Fruit fly (Drosophila melanogaster) whole organism, embryonic: ENCODE results near the gene Polr2I.

ENCODE experiments used
- Adf1 ChIP-seq: fragments of 200-800 bp; sonication (Bioruptor generic); IDR thresholded peaks from 2 replicates; pipeline ENCODE4 v1.3.6; 2022; ENCODE audit warnings: missing biosample characterization, missing genetic modification characterization
- Atf3 ChIP-seq: fragments of 200-800 bp; sonication (Bioruptor generic); optimal IDR thresholded peaks from 3 replicates; lab custom pipeline; 2016; ENCODE audit warnings: missing biosample characterization, missing genetic modification characterization
- Bdp1 ChIP-seq: fragments of 200-800 bp; sonication (Bioruptor generic); optimal IDR thresholded peaks from 3 replicates; lab custom pipeline; 2016; ENCODE audit warnings: missing biosample characterization, missing genetic modification characterization
- CG10654 ChIP-seq: fragments of 200-800 bp; sonication (Bioruptor generic); optimal IDR thresholded peaks from 2 replicates; lab custom pipeline; 2016; ENCODE audit warnings: missing biosample characterization, missing genetic modification characterization
- CG11093 ChIP-seq: fragments of 200-800 bp; sonication (Bioruptor generic); IDR thresholded peaks from 3 replicates; pipeline ENCODE4 v1.3.6; 2022; ENCODE audit warnings: missing biosample characterization, missing genetic modification characterization
- CG11560 ChIP-seq: fragments of 200-800 bp; sonication (Bioruptor generic); IDR thresholded peaks from 3 replicates; pipeline ENCODE4 v1.3.6; 2022; ENCODE audit warnings: missing biosample characterization, missing genetic modification characterization
- CG11696 ChIP-seq: fragments of 200-800 bp; sonication (Bioruptor generic); IDR thresholded peaks from 2 replicates; pipeline ENCODE4 v1.3.6; 2022; ENCODE audit warnings: missing biosample characterization, missing genetic modification characterization
- CG12219 ChIP-seq: fragments of 200-800 bp; sonication (Bioruptor generic); optimal IDR thresholded peaks from 3 replicates; lab custom pipeline; 2018; ENCODE audit warnings: missing biosample characterization, mild to moderate bottlenecking, missing genetic modification characterization
- CG12391 ChIP-seq: fragments of 200-800 bp; sonication (Bioruptor generic); optimal IDR thresholded peaks from 3 replicates; lab custom pipeline; 2018; ENCODE audit warnings: missing biosample characterization, mild to moderate bottlenecking, missing genetic modification characterization, moderate library complexity
- CG12744 ChIP-seq: fragments of 200-800 bp; sonication (Bioruptor generic); optimal IDR thresholded peaks from 2 replicates; lab custom pipeline; 2016; ENCODE audit warnings: missing biosample characterization, missing genetic modification characterization
- CG12942 ChIP-seq: fragments of 200-800 bp; sonication (Bioruptor generic); optimal IDR thresholded peaks from 3 replicates; lab custom pipeline; 2016; ENCODE audit warnings: missing biosample characterization, missing genetic modification characterization
- CG13296 ChIP-seq: fragments of 200-800 bp; sonication (Bioruptor generic); optimal IDR thresholded peaks from 3 replicates; lab custom pipeline; 2018; ENCODE audit warnings: missing biosample characterization, mild to moderate bottlenecking, missing genetic modification characterization
- CG14050 ChIP-seq: fragments of 200-800 bp; sonication (Bioruptor generic); IDR thresholded peaks from 3 replicates; pipeline ENCODE4 v1.3.6; 2022; ENCODE audit warnings: missing biosample characterization, missing genetic modification characterization
- CG17186 ChIP-seq: fragments of 200-800 bp; sonication (Bioruptor generic); optimal IDR thresholded peaks from 3 replicates; lab custom pipeline; 2017; ENCODE audit warnings: missing biosample characterization, missing genetic modification reagents, missing genetic modification characterization
- CG17359 ChIP-seq: fragments of 200-800 bp; sonication (Bioruptor generic); optimal IDR thresholded peaks from 3 replicates; lab custom pipeline; 2018; ENCODE audit warnings: missing biosample characterization, mild to moderate bottlenecking, missing genetic modification characterization, moderate library complexity
- CG2199 ChIP-seq: fragments of 200-800 bp; sonication (Bioruptor generic); IDR thresholded peaks from 3 replicates; pipeline ENCODE4 v1.3.6; 2022; ENCODE audit warnings: missing biosample characterization, missing genetic modification characterization
- CG2202 ChIP-seq: fragments of 200-800 bp; sonication (Bioruptor generic); optimal IDR thresholded peaks from 2 replicates; lab custom pipeline; 2018; ENCODE audit warnings: missing biosample characterization, mild to moderate bottlenecking, missing genetic modification characterization
- CG2678 ChIP-seq: fragments of 200-800 bp; sonication (Bioruptor generic); optimal IDR thresholded peaks from 3 replicates; lab custom pipeline; 2019; ENCODE audit warnings: missing biosample characterization, mild to moderate bottlenecking, missing genetic modification characterization, moderate library complexity
- CG2712 ChIP-seq: fragments of 200-800 bp; optimal IDR thresholded peaks from 3 replicates; lab custom pipeline; 2019; ENCODE audit warnings: missing biosample characterization, mild to moderate bottlenecking, missing genetic modification characterization, moderate library complexity
- CG31224 ChIP-seq: fragments of 200-800 bp; sonication (Bioruptor generic); IDR thresholded peaks from 2 replicates; pipeline ENCODE4 v1.3.6; 2022; ENCODE audit warnings: missing biosample characterization, missing genetic modification characterization
- CG31365 ChIP-seq: fragments of 200-800 bp; sonication (Bioruptor generic); optimal IDR thresholded peaks from 2 replicates; lab custom pipeline; 2018; ENCODE audit warnings: missing biosample characterization, mild to moderate bottlenecking, missing genetic modification characterization
- CG4854 ChIP-seq: fragments of 200-800 bp; sonication (Bioruptor generic); optimal IDR thresholded peaks from 2 replicates; lab custom pipeline; 2016; ENCODE audit warnings: missing biosample characterization, missing genetic modification characterization, inconsistent platforms
- Dad ChIP-seq: fragments of 200-800 bp; sonication (Bioruptor generic); optimal IDR thresholded peaks from 3 replicates; lab custom pipeline; 2016; ENCODE audit warnings: missing biosample characterization, missing genetic modification characterization
- Dek ChIP-seq: fragments of 200-800 bp; sonication (Bioruptor generic); optimal IDR thresholded peaks from 3 replicates; lab custom pipeline; 2019; ENCODE audit warnings: missing biosample characterization, mild to moderate bottlenecking, missing genetic modification characterization, moderate library complexity
- Dip2 ChIP-seq: fragments of 200-800 bp; sonication (Bioruptor generic); IDR thresholded peaks from 2 replicates; pipeline ENCODE4 v1.3.6; 2022; ENCODE audit warnings: missing biosample characterization, missing genetic modification characterization
- Fer1 ChIP-seq: fragments of 200-800 bp; sonication (Bioruptor generic); optimal IDR thresholded peaks from 2 replicates; lab custom pipeline; 2017; ENCODE audit warnings: missing biosample characterization, mild to moderate bottlenecking, missing genetic modification characterization
- Meics ChIP-seq: fragments of 200-800 bp; sonication (Bioruptor generic); optimal IDR thresholded peaks from 2 replicates; lab custom pipeline; 2017; ENCODE audit warnings: missing biosample characterization, mild to moderate bottlenecking, missing genetic modification characterization
- Oaz ChIP-seq: fragments of 200-800 bp; sonication (Bioruptor generic); IDR thresholded peaks from 2 replicates; pipeline ENCODE4 v1.3.6; 2022; ENCODE audit warnings: missing biosample characterization, missing genetic modification characterization
- Rx ChIP-seq: fragments of 200-800 bp; sonication (Bioruptor generic); IDR thresholded peaks from 2 replicates; pipeline ENCODE4 v1.3.6; 2022; ENCODE audit warnings: missing biosample characterization, missing genetic modification characterization
- Ssrp ChIP-seq: fragments of 200-800 bp; sonication (Bioruptor generic); optimal IDR thresholded peaks from 2 replicates; lab custom pipeline; 2018; ENCODE audit warnings: missing biosample characterization, mild to moderate bottlenecking, missing genetic modification characterization, moderate library complexity
- Xbp1 ChIP-seq: fragments of 200-800 bp; sonication (Bioruptor generic); optimal IDR thresholded peaks from 3 replicates; lab custom pipeline; 2016; ENCODE audit warnings: missing biosample characterization, mild to moderate bottlenecking, missing genetic modification characterization
- crc ChIP-seq: fragments of 200-800 bp; sonication (Bioruptor generic); optimal IDR thresholded peaks from 2 replicates; lab custom pipeline; 2016; ENCODE audit warnings: missing biosample characterization, missing genetic modification characterization
- ems ChIP-seq: fragments of 200-800 bp; sonication (Bioruptor generic); optimal IDR thresholded peaks from 3 replicates; lab custom pipeline; 2016; ENCODE audit warnings: missing biosample characterization, missing genetic modification characterization
- fd102C ChIP-seq: fragments of 200-800 bp; sonication (Bioruptor generic); optimal IDR thresholded peaks from 2 replicates; lab custom pipeline; 2018; ENCODE audit warnings: missing biosample characterization, mild to moderate bottlenecking, missing genetic modification characterization, moderate library complexity
- gcm2 ChIP-seq: fragments of 200-800 bp; sonication (Bioruptor generic); optimal IDR thresholded peaks from 2 replicates; lab custom pipeline; 2016; ENCODE audit warnings: missing biosample characterization, missing genetic modification characterization
- gem ChIP-seq: fragments of 200-800 bp; sonication (Bioruptor generic); optimal IDR thresholded peaks from 2 replicates; lab custom pipeline; 2019; ENCODE audit warnings: missing biosample characterization, mild to moderate bottlenecking, missing genetic modification characterization, moderate library complexity
- ind ChIP-seq: fragments of 200-800 bp; sonication (Bioruptor generic); optimal IDR thresholded peaks from 3 replicates; lab custom pipeline; 2016; ENCODE audit warnings: missing biosample characterization, missing genetic modification characterization
- jing ChIP-seq: fragments of 200-800 bp; sonication (Bioruptor generic); optimal IDR thresholded peaks from 2 replicates; lab custom pipeline; 2018; ENCODE audit warnings: missing biosample characterization, mild to moderate bottlenecking, missing genetic modification characterization
- jumu ChIP-seq: fragments of 200-800 bp; sonication (Bioruptor generic); optimal IDR thresholded peaks from 3 replicates; lab custom pipeline; 2016; ENCODE audit warnings: missing biosample characterization, missing genetic modification characterization
- luna ChIP-seq: fragments of 200-800 bp; sonication (Bioruptor generic); optimal IDR thresholded peaks from 2 replicates; lab custom pipeline; 2016; ENCODE audit warnings: missing biosample characterization, missing genetic modification characterization
- nom ChIP-seq: fragments of 200-800 bp; sonication (Bioruptor generic); optimal IDR thresholded peaks from 2 replicates; lab custom pipeline; 2017; ENCODE audit warnings: missing biosample characterization, missing genetic modification characterization, mild to moderate bottlenecking, moderate library complexity, missing genetic modification reagents
- pho ChIP-seq: fragments of 200-800 bp; sonication (Bioruptor generic); optimal IDR thresholded peaks from 2 replicates; lab custom pipeline; 2016; ENCODE audit warnings: missing biosample characterization, missing genetic modification characterization
- psq ChIP-seq: fragments of 200-800 bp; sonication (Bioruptor generic); optimal IDR thresholded peaks from 2 replicates; lab custom pipeline; 2017; ENCODE audit warnings: missing biosample characterization, missing genetic modification characterization
- ranshi ChIP-seq: fragments of 200-800 bp; sonication (Bioruptor generic); IDR thresholded peaks from 2 replicates; pipeline ENCODE4 v1.3.6; 2022; ENCODE audit warnings: missing biosample characterization, missing genetic modification characterization
- sens-2 ChIP-seq: fragments of 200-800 bp; sonication (Bioruptor generic); IDR thresholded peaks from 2 replicates; pipeline ENCODE4 v1.3.6; 2022; ENCODE audit warnings: missing biosample characterization, missing genetic modification characterization
- sqz ChIP-seq: fragments of 200-800 bp; sonication (Bioruptor generic); optimal IDR thresholded peaks from 3 replicates; lab custom pipeline; 2018; ENCODE audit warnings: missing biosample characterization, mild to moderate bottlenecking, missing genetic modification characterization
- sr ChIP-seq: fragments of 200-800 bp; sonication (Bioruptor generic); IDR thresholded peaks from 3 replicates; pipeline ENCODE4 v1.3.6; 2022; ENCODE audit warnings: missing biosample characterization, missing genetic modification characterization
- tap ChIP-seq: fragments of 200-800 bp; optimal IDR thresholded peaks from 3 replicates; lab custom pipeline; 2019; ENCODE audit warnings: missing biosample characterization, mild to moderate bottlenecking, missing genetic modification characterization, moderate library complexity
- tll ChIP-seq, 2 experiments: fragments of 200-800 bp in 1 of 2; fragments of >200 bp in 1 of 2; sonication (Bioruptor generic) in 1 of 2; optimal IDR thresholded peaks; 2 replicates each; lab custom pipeline; 2017 to 2019; ENCODE audit warnings: missing biosample characterization in 2 of 2, missing genetic modification characterization in 2 of 2, mild to moderate bottlenecking in 1 of 2, moderate library complexity in 1 of 2
- tna ChIP-seq: fragments of 200-800 bp; sonication (Bioruptor generic); IDR thresholded peaks from 2 replicates; pipeline ENCODE4 v1.3.6; 2022; ENCODE audit warnings: missing biosample characterization, missing genetic modification characterization; ENCODE audit not compliant: partially characterized antibody
- toy ChIP-seq: fragments of 200-800 bp; sonication (Bioruptor generic); IDR thresholded peaks from 2 replicates; pipeline ENCODE4 v1.3.6; 2022; ENCODE audit warnings: missing biosample characterization, missing genetic modification characterization
- yki ChIP-seq: fragments of >200 bp; optimal IDR thresholded peaks from 3 replicates; lab custom pipeline; 2018
- zen ChIP-seq: fragments of 200-800 bp; sonication (Bioruptor generic); optimal IDR thresholded peaks from 3 replicates; lab custom pipeline; 2018; ENCODE audit warnings: missing biosample characterization, mild to moderate bottlenecking, missing genetic modification characterization, moderate library complexity

Polr2I gene

DNA sequence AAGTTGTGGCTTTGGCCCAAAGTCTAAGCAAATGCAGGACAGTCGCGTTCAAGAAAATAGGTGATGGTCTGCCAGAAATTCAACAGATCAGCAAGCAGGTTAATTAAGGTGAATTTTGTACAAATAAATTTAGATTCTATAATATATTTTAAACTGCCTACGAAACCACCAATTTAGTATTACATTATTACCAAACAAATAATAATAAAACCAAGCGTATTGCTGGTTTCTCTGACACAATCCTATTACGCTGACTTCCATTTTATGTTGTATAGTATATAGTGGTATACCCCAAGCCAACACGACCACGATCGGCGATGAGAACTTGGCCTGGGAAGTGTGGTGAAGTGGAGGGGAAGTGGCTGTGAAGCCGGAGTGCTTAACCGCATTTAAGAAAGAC is 17.5 kb upstream of the Polr2I start (continued):
- TF ChIP-seq tll (GFP tag; optimal IDR thresholded peaks at IDR 0.05; lab: Kevin White, UChicago) (no peak), CG12219 (GFP tag; lab: Kevin White, UChicago) (no peak), CG4854 (no peak), Meics (GFP tag; lab: Kevin White, UChicago) (no peak), sqz (GFP tag; lab: Kevin White, UChicago) (no peak), Dip2 (GFP tag; lab: Robert Waterston, UW) (no peak), CG12391 (tag; lab: Kevin White, UChicago) (peak; percentile 16), CG11696 (GFP tag; lab: Robert Waterston, UW) (peak; percentile 51), Ssrp (tag; lab: Kevin White, UChicago) (peak; percentile 22), yki (lab: Kevin White, UChicago) (no peak), CG17359 (tag; lab: Kevin White, UChicago) (peak; percentile 27), tap (peak; percentile 21), toy (GFP tag; lab: Robert Waterston, UW) (no peak), jumu (GFP tag; lab: Kevin White, UChicago) (no peak), CG17186 (GFP tag; lab: Kevin White, UChicago) (no peak), Xbp1 (GFP tag; lab: Kevin White, UChicago) (peak; percentile 9), CG10654 (GFP tag; lab: Kevin White, UChicago) (no peak), Oaz (GFP tag; lab: Robert Waterston, UW) (no peak), Rx (GFP tag; lab: Robert Waterston, UW) (peak; percentile 3; the same call in 1 of the 2 replicates), Fer1 (GFP tag; lab: Kevin White, UChicago) (no peak), CG13296 (GFP tag; lab: Kevin White, UChicago) (peak; percentile 8), nom (GFP tag; lab: Kevin White, UChicago) (peak; percentile 74), CG12942 (GFP tag; lab: Kevin White, UChicago) (no peak), Atf3 (no peak), sens-2 (GFP tag; lab: Robert Waterston, UW) (no peak), zen (tag; lab: Kevin White, UChicago) (no peak), CG11560 (tag; lab: Robert Waterston, UW) (no peak), CG2202 (tag; lab: Kevin White, UChicago) (no peak), jing (GFP tag; lab: Kevin White, UChicago) (no peak), fd102C (GFP tag; lab: Kevin White, UChicago) (no peak), tna (no peak), gcm2 (GFP tag; lab: Kevin White, UChicago) (no peak), luna (GFP tag; lab: Kevin White, UChicago) (no peak), Dek (tag; lab: Kevin White, UChicago) (no peak), CG14050 (GFP tag; lab: Robert Waterston, UW) (no peak), Adf1 (no peak), CG2199 (GFP tag; lab: Robert Waterston, UW) (no peak), ind (GFP tag; lab: Kevin White, UChicago) (no peak), ems (no peak), Bdp1 (GFP tag; lab: Kevin White, UChicago) (no peak), CG2712 (tag; lab: Kevin White, UChicago) (no peak), psq (GFP tag; lab: Kevin White, UChicago) (no peak), ranshi (GFP tag; lab: Robert Waterston, UW) (no peak), sr (no peak), CG2678 (tag; lab: Kevin White, UChicago) (peak; percentile 46), pho (GFP tag; lab: Kevin White, UChicago) (no peak), crc (GFP tag; lab: Kevin White, UChicago) (no peak), Dad (GFP tag; lab: Kevin White, UChicago) (no peak), gem (tag; lab: Kevin White, UChicago) (peak; percentile 26), CG12744 (GFP tag; lab: Kevin White, UChicago) (no peak), CG11093 (GFP tag; lab: Robert Waterston, UW) (no peak), CG31365 (tag; lab: Kevin White, UChicago) (no peak), CG31224 (GFP tag; lab: Robert Waterston, UW) (no peak)
